Worm (Caenorhabditis elegans): Measurements from ENCODE around the gene folt-3.
A peak's percentile ranks its signal among the peaks of the same experiment; 100 is the strongest.

Gene folt-3

ce11 chrV:7601443-7601842, 8.1 kb downstream of the folt-3 start, which contains the start of gene scl-26 (continued):
- no peak for TF ChIP-seq mxl-2 (GFP tag; conservative IDR thresholded peaks at IDR 0.05)
- TF ChIP-seq nhr-41 (GFP tag; IDR thresholded peaks at IDR 0.05) = no peak

- TF ChIP-seq nhr-102 (tag; optimal IDR thresholded peaks at IDR 0.05) (no peak), ceh-82 (tag; optimal IDR thresholded peaks at IDR 0.05) (no peak), ctbp-1 (GFP tag; IDR thresholded peaks at IDR 0.05) (no peak), daf-8 (GFP tag; IDR thresholded peaks at IDR 0.05) (no peak), snpc-1.2 (GFP tag; IDR thresholded peaks at IDR 0.05) (no peak), unc-130 (GFP tag; optimal IDR thresholded peaks at IDR 0.05) (no peak), lin-38 (GFP tag; IDR thresholded peaks at IDR 0.05) (no peak), spr-3 (GFP tag; optimal IDR thresholded peaks at IDR 0.05) (no peak), madf-9 (GFP tag; conservative IDR thresholded peaks at IDR 0.05) (no peak)
Measured at ce11 chrV:7600149-7600548, 9.4 kb downstream of the folt-3 start, which contains the start of gene C50E3.9. Gene C50E3.9 (minus strand): TSS chrV:7600249.

ce11 chrV:7598269-7598668, 11.3 kb downstream of the folt-3 start, which contains the start of gene C50E3.7:
Gene C50E3.7 (minus strand): TSS chrV:7598369.
- no peak for TF ChIP-seq F10B5.3 (tag; optimal IDR thresholded peaks at IDR 0.05)
- no peak for TF ChIP-seq dmd-6 (GFP tag; IDR thresholded peaks at IDR 0.05)
- no peak for TF ChIP-seq lin-1 (GFP tag; IDR thresholded peaks at IDR 0.05)
- no peak for TF ChIP-seq snpc-1.2 (GFP tag; IDR thresholded peaks at IDR 0.05)

- TF ChIP-seq nhr-76 (tag; optimal IDR thresholded peaks at IDR 0.05) = no peak
- no peak for TF ChIP-seq ces-1 (GFP tag; optimal IDR thresholded peaks at IDR 0.05)
- no peak for TF ChIP-seq lin-29 (GFP tag; IDR thresholded peaks at IDR 0.05)
- no peak for TF ChIP-seq nhr-42 (GFP tag; IDR thresholded peaks at IDR 0.05)
- no peak for TF ChIP-seq lim-7 (GFP tag; IDR thresholded peaks at IDR 0.05)
- TF ChIP-seq zfp-3 (GFP tag; conservative IDR thresholded peaks at IDR 0.05) = no peak
- TF ChIP-seq nhr-237 (tag; optimal IDR thresholded peaks at IDR 0.05) = no peak
- no peak for TF ChIP-seq lsy-2 (tag; optimal IDR thresholded peaks at IDR 0.05)
- no peak for TF ChIP-seq lin-1 (GFP tag; IDR thresholded peaks at IDR 0.05)
- TF ChIP-seq lin-15B (tag; optimal IDR thresholded peaks at IDR 0.05) = no peak
- no peak for TF ChIP-seq sdz-12 (GFP tag; optimal IDR thresholded peaks at IDR 0.05)
Measured at ce11 chrV:7595132-7595531, 14.4 kb downstream of the folt-3 start.

- TF ChIP-seq ceh-32 (tag; optimal IDR thresholded peaks at IDR 0.05; ENCODE audit: poor library complexity) (no peak), tag-97 (GFP tag; IDR thresholded peaks at IDR 0.05) (no peak), fkh-10 (GFP tag; optimal IDR thresholded peaks at IDR 0.05) (peak; percentile 15)
Measured at ce11 chrV:7590454-7590853, 19.1 kb downstream of the folt-3 start, which contains the start of gene C50E3.6. Gene C50E3.6 (minus strand): TSS chrV:7590554.

ce11 chrV:7587637-7588036, 21.9 kb downstream of the folt-3 start, which contains the start of the genes F19F10.11 and C50E3.5:
Gene F19F10.11 (minus strand): TSS chrV:7587704.
Gene C50E3.5 (plus strand): TSS chrV:7587996.
- TF ChIP-seq rbr-2 (tag; optimal IDR thresholded peaks at IDR 0.05) = peak; percentile 30
- peak; percentile 73 for TF ChIP-seq mes-2 (tag; optimal IDR thresholded peaks at IDR 0.05; ENCODE audit: poor library complexity, severe bottlenecking)
- TF ChIP-seq lsy-2 (tag; optimal IDR thresholded peaks at IDR 0.05) = peak in 1 of 2 experiments; percentile 71
- TF ChIP-seq mep-1 (tag; optimal IDR thresholded peaks at IDR 0.05) = peak; percentile 24
- TF ChIP-seq dpl-1 (GFP tag; optimal IDR thresholded peaks at IDR 0.05) = peak; percentile 43
- peak; percentile 37 for TF ChIP-seq nhr-28 (tag; optimal IDR thresholded peaks at IDR 0.05)
- TF ChIP-seq lin-38 (GFP tag; IDR thresholded peaks at IDR 0.05) = peak; percentile 97
- no peak for TF ChIP-seq nhr-111 (GFP tag; optimal IDR thresholded peaks at IDR 0.05)
- no peak for TF ChIP-seq lin-1 (GFP tag; IDR thresholded peaks at IDR 0.05)
- TF ChIP-seq Y75B8A.6 (GFP tag; IDR thresholded peaks at IDR 0.05) = no peak
- TF ChIP-seq hlh-30 (tag; optimal IDR thresholded peaks at IDR 0.05; ENCODE audit: insufficient read depth) = no peak

Measured in whole organism, L4 larva.